Fruit fly (Drosophila melanogaster) whole organism, embryonic: ENCODE measurements around the gene CG43759.

ENCODE experiments used
- CG10147 ChIP-seq: fragments of 200-800 bp; sonication (Bioruptor generic); optimal IDR thresholded peaks from 2 replicates; lab custom pipeline; 2019; ENCODE audit warnings: missing biosample characterization, mild to moderate bottlenecking, missing genetic modification characterization, moderate library complexity
- CG10462 ChIP-seq: fragments of 200-800 bp; sonication (Bioruptor generic); optimal IDR thresholded peaks from 2 replicates; lab custom pipeline; 2016; ENCODE audit warnings: missing biosample characterization, missing genetic modification characterization
- CG11695 ChIP-seq: fragments of 200-800 bp; sonication (Bioruptor generic); IDR thresholded peaks from 3 replicates; pipeline ENCODE4 v1.3.6; 2022; ENCODE audit warnings: missing biosample characterization, missing genetic modification characterization
- CG14965 ChIP-seq: fragments of 200-800 bp; sonication (Bioruptor generic); optimal IDR thresholded peaks from 2 replicates; lab custom pipeline; 2016; ENCODE audit warnings: missing biosample characterization, missing genetic modification characterization, borderline replicate concordance
- CG15601 ChIP-seq: fragments of 200-800 bp; sonication (Bioruptor generic); optimal IDR thresholded peaks from 3 replicates; lab custom pipeline; 2019; ENCODE audit warnings: missing biosample characterization, mild to moderate bottlenecking, missing genetic modification characterization, moderate library complexity
- CG15696 ChIP-seq: fragments of 200-800 bp; sonication (Bioruptor generic); optimal IDR thresholded peaks from 2 replicates; lab custom pipeline; 2019; ENCODE audit warnings: missing biosample characterization, mild to moderate bottlenecking, missing genetic modification characterization, moderate library complexity
- CG16813 ChIP-seq: fragments of 200-800 bp; sonication (Bioruptor generic); IDR thresholded peaks from 3 replicates; pipeline ENCODE4 v1.3.6; 2022; ENCODE audit warnings: missing biosample characterization, missing genetic modification characterization; ENCODE audit not compliant: partially characterized antibody
- CG17361 ChIP-seq: fragments of 200-800 bp; sonication (Bioruptor generic); IDR thresholded peaks from 3 replicates; pipeline ENCODE4 v1.3.6; 2022; ENCODE audit warnings: missing biosample characterization, missing genetic modification characterization
- CG18599 ChIP-seq: fragments of 200-800 bp; sonication (Bioruptor generic); optimal IDR thresholded peaks from 3 replicates; lab custom pipeline; 2017; ENCODE audit warnings: missing biosample characterization, missing genetic modification characterization, mild to moderate bottlenecking, moderate library complexity, missing genetic modification reagents
- CG2889 ChIP-seq: fragments of 200-800 bp; sonication (Bioruptor generic); IDR thresholded peaks from 3 replicates; pipeline ENCODE4 v1.3.6; 2022; ENCODE audit warnings: missing biosample characterization, missing genetic modification characterization
- CG3407 ChIP-seq: fragments of 200-800 bp; sonication (Bioruptor generic); optimal IDR thresholded peaks from 2 replicates; lab custom pipeline; 2018; ENCODE audit warnings: missing biosample characterization, mild to moderate bottlenecking, missing genetic modification characterization
- CG4328 ChIP-seq: fragments of 200-800 bp; sonication (Bioruptor generic); optimal IDR thresholded peaks from 3 replicates; lab custom pipeline; 2017; ENCODE audit warnings: missing biosample characterization, missing genetic modification reagents, missing genetic modification characterization
- CG43689 ChIP-seq: fragments of 200-800 bp; sonication (Bioruptor generic); IDR thresholded peaks from 2 replicates; pipeline ENCODE4 v1.3.6; 2022; ENCODE audit warnings: missing biosample characterization, missing genetic modification characterization
- CG4730 ChIP-seq: fragments of 200-800 bp; sonication (Bioruptor generic); IDR thresholded peaks from 2 replicates; pipeline ENCODE4 v1.3.6; 2022; ENCODE audit warnings: missing biosample characterization, missing genetic modification characterization
- CG7271 ChIP-seq: fragments of 200-800 bp; sonication (Bioruptor generic); optimal IDR thresholded peaks from 2 replicates; lab custom pipeline; 2018; ENCODE audit warnings: missing biosample characterization, mild to moderate bottlenecking, missing genetic modification characterization, moderate library complexity
- CG8281 ChIP-seq: fragments of 200-800 bp; sonication (Bioruptor generic); optimal IDR thresholded peaks from 2 replicates; lab custom pipeline; 2018; ENCODE audit warnings: missing biosample characterization, mild to moderate bottlenecking, missing genetic modification characterization, moderate library complexity
- CHES-1-like ChIP-seq: fragments of 200-800 bp; sonication (Bioruptor generic); optimal IDR thresholded peaks from 2 replicates; lab custom pipeline; 2016; ENCODE audit warnings: missing biosample characterization, missing genetic modification characterization
- Chrac-16 ChIP-seq: fragments of 200-800 bp; sonication (Bioruptor generic); optimal IDR thresholded peaks from 3 replicates; lab custom pipeline; 2016; ENCODE audit warnings: missing biosample characterization, missing genetic modification characterization
- D ChIP-seq, 2 experiments: fragments of 200-800 bp in 1 of 2; fragments of >200 bp in 1 of 2; sonication (Bioruptor generic) in 1 of 2; optimal IDR thresholded peaks; 2 replicates in 1 of 2; 3 replicates in 1 of 2; lab custom pipeline; 2017; ENCODE audit warnings: mild to moderate bottlenecking in 1 of 2, missing biosample characterization in 1 of 2, missing genetic modification characterization in 1 of 2, missing genetic modification reagents in 1 of 2
- Dfd ChIP-seq, 2 experiments: fragments of >200 bp; optimal IDR thresholded peaks; 2 replicates each; lab custom pipeline; 2017; ENCODE audit warnings: missing biosample characterization in 2 of 2, missing genetic modification characterization in 2 of 2
- Fer3 ChIP-seq: fragments of 200-800 bp; sonication (Bioruptor generic); optimal IDR thresholded peaks from 2 replicates; lab custom pipeline; 2018; ENCODE audit warnings: missing biosample characterization, mild to moderate bottlenecking, missing genetic modification characterization, moderate library complexity
- Gsc ChIP-seq: fragments of 200-800 bp; sonication (Bioruptor generic); IDR thresholded peaks from 2 replicates; pipeline ENCODE4 v1.3.6; 2022; ENCODE audit warnings: missing biosample characterization, missing genetic modification characterization
- HLH54F ChIP-seq: fragments of 200-800 bp; sonication (Bioruptor generic); optimal IDR thresholded peaks from 3 replicates; lab custom pipeline; 2016; ENCODE audit warnings: missing biosample characterization, missing genetic modification characterization
- Hr78 ChIP-seq, 2 experiments: fragments of 200-800 bp in 1 of 2; fragments of >200 bp in 1 of 2; sonication (Bioruptor generic) in 1 of 2; optimal IDR thresholded peaks; 2 replicates each; lab custom pipeline; 2017 to 2019; ENCODE audit warnings: missing biosample characterization in 2 of 2, missing genetic modification characterization in 2 of 2, mild to moderate bottlenecking in 1 of 2, moderate library complexity in 1 of 2
- Hsf ChIP-seq: fragments of 200-800 bp; sonication (Bioruptor generic); optimal IDR thresholded peaks from 3 replicates; lab custom pipeline; 2016; ENCODE audit warnings: missing biosample characterization, missing genetic modification characterization
- Lpt ChIP-seq: fragments of >200 bp; optimal IDR thresholded peaks from 2 replicates; lab custom pipeline; 2018; ENCODE audit warnings: missing biosample characterization, missing genetic modification characterization
- Sin3A ChIP-seq: fragments of >200 bp; optimal IDR thresholded peaks from 2 replicates; lab custom pipeline; 2018
- Trl ChIP-seq, 3 experiments: fragments of >200 bp in 2 of 3; fragments of 200-800 bp in 1 of 3; sonication (Bioruptor generic) in 1 of 3; optimal IDR thresholded peaks; 2 replicates in 1 of 3; 3 replicates in 2 of 3; lab custom pipeline; 2016 to 2017; ENCODE audit warnings: missing biosample characterization in 1 of 3, missing genetic modification characterization in 1 of 3
- bigmax ChIP-seq: fragments of 200-800 bp; sonication (Bioruptor generic); optimal IDR thresholded peaks from 2 replicates; lab custom pipeline; 2018; ENCODE audit warnings: missing biosample characterization, mild to moderate bottlenecking, missing genetic modification characterization
- bowl ChIP-seq: fragments of 200-800 bp; sonication (Bioruptor generic); IDR thresholded peaks from 2 replicates; pipeline ENCODE4 v1.3.6; 2022; ENCODE audit warnings: missing biosample characterization, missing genetic modification characterization
- dmrt99B ChIP-seq: fragments of 200-800 bp; sonication (Bioruptor generic); optimal IDR thresholded peaks from 2 replicates; lab custom pipeline; 2018; ENCODE audit warnings: missing biosample characterization, mild to moderate bottlenecking, missing genetic modification characterization, moderate library complexity
- en ChIP-seq: fragments of 200-800 bp; sonication (Bioruptor generic); optimal IDR thresholded peaks from 2 replicates; lab custom pipeline; 2016; ENCODE audit warnings: missing biosample characterization, missing genetic modification characterization
- ewg ChIP-seq: fragments of 200-800 bp; sonication (Bioruptor generic); optimal IDR thresholded peaks from 3 replicates; lab custom pipeline; 2017; ENCODE audit warnings: mild to moderate bottlenecking, missing biosample characterization, missing genetic modification reagents, missing genetic modification characterization
- ind ChIP-seq: fragments of 200-800 bp; sonication (Bioruptor generic); optimal IDR thresholded peaks from 3 replicates; lab custom pipeline; 2016; ENCODE audit warnings: missing biosample characterization, missing genetic modification characterization
- jumu ChIP-seq: fragments of 200-800 bp; sonication (Bioruptor generic); optimal IDR thresholded peaks from 3 replicates; lab custom pipeline; 2016; ENCODE audit warnings: missing biosample characterization, missing genetic modification characterization
- kah ChIP-seq: fragments of 200-800 bp; sonication (Bioruptor generic); optimal IDR thresholded peaks from 2 replicates; lab custom pipeline; 2018; ENCODE audit warnings: missing biosample characterization, mild to moderate bottlenecking, missing genetic modification characterization
- ken ChIP-seq: fragments of 200-800 bp; sonication (Bioruptor generic); IDR thresholded peaks from 3 replicates; pipeline ENCODE4 v1.3.6; 2022; ENCODE audit warnings: missing biosample characterization, missing genetic modification characterization
- lab ChIP-seq: fragments of 200-800 bp; sonication (Bioruptor generic); optimal IDR thresholded peaks from 3 replicates; lab custom pipeline; 2017; ENCODE audit warnings: missing biosample characterization, missing genetic modification characterization, mild to moderate bottlenecking, moderate library complexity, missing genetic modification reagents
- lbe ChIP-seq: fragments of 200-800 bp; sonication (Bioruptor generic); optimal IDR thresholded peaks from 2 replicates; lab custom pipeline; 2016; ENCODE audit warnings: missing biosample characterization, mild to moderate bottlenecking, missing genetic modification characterization
- lilli ChIP-seq: fragments of 200-800 bp; sonication (Bioruptor generic); optimal IDR thresholded peaks from 3 replicates; lab custom pipeline; 2016; ENCODE audit warnings: missing biosample characterization, missing genetic modification characterization
- oc ChIP-seq: fragments of 200-800 bp; sonication (Bioruptor generic); optimal IDR thresholded peaks from 2 replicates; lab custom pipeline; 2018; ENCODE audit warnings: missing biosample characterization, mild to moderate bottlenecking, missing genetic modification characterization, moderate library complexity
- pros ChIP-seq: fragments of 200-800 bp; sonication (Bioruptor generic); optimal IDR thresholded peaks from 3 replicates; lab custom pipeline; 2019; ENCODE audit warnings: missing biosample characterization, mild to moderate bottlenecking, missing genetic modification characterization, moderate library complexity
- sens ChIP-seq: fragments of 200-800 bp; sonication (Bioruptor generic); peaks from one replicate; lab custom pipeline; 2016; ENCODE audit warnings: missing biosample characterization, missing genetic modification characterization
- sr ChIP-seq: fragments of 200-800 bp; sonication (Bioruptor generic); IDR thresholded peaks from 3 replicates; pipeline ENCODE4 v1.3.6; 2022; ENCODE audit warnings: missing biosample characterization, missing genetic modification characterization
- tin ChIP-seq: fragments of 200-800 bp; sonication (Bioruptor generic); optimal IDR thresholded peaks from 3 replicates; lab custom pipeline; 2016; ENCODE audit warnings: missing biosample characterization, missing genetic modification characterization
- tll ChIP-seq, 2 experiments: fragments of 200-800 bp in 1 of 2; fragments of >200 bp in 1 of 2; sonication (Bioruptor generic) in 1 of 2; optimal IDR thresholded peaks; 2 replicates each; lab custom pipeline; 2017 to 2019; ENCODE audit warnings: missing biosample characterization in 2 of 2, missing genetic modification characterization in 2 of 2, mild to moderate bottlenecking in 1 of 2, moderate library complexity in 1 of 2
- ttk ChIP-seq: fragments of 200-800 bp; sonication (Bioruptor generic); IDR thresholded peaks from 2 replicates; pipeline ENCODE4 v2.1.2; 2022; ENCODE audit warnings: missing biosample characterization, missing genetic modification characterization
- zf30C ChIP-seq: fragments of 200-800 bp; sonication (Bioruptor generic); optimal IDR thresholded peaks from 3 replicates; lab custom pipeline; 2018; ENCODE audit warnings: missing biosample characterization, mild to moderate bottlenecking, missing genetic modification characterization

The CG43759 gene

dm6 chrX:18938127-18938939 lies 8.2 kb downstream of the CG43759 start (continued):
- no peak for TF ChIP-seq Trl (optimal IDR thresholded peaks at IDR 0.05; lab: Kevin White, UChicago)
- TF ChIP-seq Trl (GFP tag; optimal IDR thresholded peaks at IDR 0.05; lab: Kevin White, UChicago), result no peak
- peak; percentile 64; the same call in 2 of the 3 replicates for TF ChIP-seq CG17361
- TF ChIP-seq jumu, result no peak
- TF ChIP-seq sr (GFP tag; lab: Robert Waterston, UW), result no peak
- no peak for TF ChIP-seq bigmax
- TF ChIP-seq CG15696 (tag; lab: Kevin White, UChicago), result peak; percentile 59
- peak; percentile 86 for TF ChIP-seq sens
- no peak for TF ChIP-seq Gsc (GFP tag; lab: Robert Waterston, UW)
- no peak for TF ChIP-seq CG4328 (GFP tag; lab: Kevin White, UChicago)
- TF ChIP-seq lab (GFP tag; lab: Kevin White, UChicago), result peak; percentile 16
- no peak for TF ChIP-seq CG14965 (GFP tag; lab: Kevin White, UChicago)
- TF ChIP-seq ken (GFP tag; lab: Robert Waterston, UW), result peak; percentile 24; the same call in 1 of the 3 replicates
- peak; percentile 10 for TF ChIP-seq tin (GFP tag; lab: Kevin White, UChicago)
- peak; percentile 39 for TF ChIP-seq lilli (GFP tag; lab: Kevin White, UChicago)
- no peak for TF ChIP-seq ttk (GFP tag; lab: Robert Waterston, UW)
- TF ChIP-seq Dfd (GFP tag; optimal IDR thresholded peaks at IDR 0.05; lab: Kevin White, UChicago), result no peak
- no peak for TF ChIP-seq Sin3A (lab: Kevin White, UChicago)
- no peak for TF ChIP-seq CG8281 (tag; lab: Kevin White, UChicago)
- peak; percentile 92 for TF ChIP-seq zf30C
- TF ChIP-seq HLH54F (GFP tag; lab: Kevin White, UChicago), result no peak
- no peak for TF ChIP-seq Fer3 (tag; lab: Kevin White, UChicago)
- TF ChIP-seq lbe (GFP tag; lab: Kevin White, UChicago), result peak; percentile 42
- no peak for TF ChIP-seq pros (GFP tag; lab: Kevin White, UChicago)
- TF ChIP-seq CG10462, result peak; percentile 31
- peak; percentile 17 for TF ChIP-seq Hsf (GFP tag; lab: Kevin White, UChicago)
- no peak for TF ChIP-seq CHES-1-like (GFP tag; lab: Kevin White, UChicago)
- peak; percentile 68 for TF ChIP-seq Chrac-16
- no peak for TF ChIP-seq Lpt (GFP tag; lab: Kevin White, UChicago)
- TF ChIP-seq CG3407, result peak; percentile 53
- no peak for TF ChIP-seq CG16813 (GFP tag; lab: Robert Waterston, UW)
- peak in 1 of 2 experiments; percentile 4 for TF ChIP-seq Hr78 (GFP tag; optimal IDR thresholded peaks at IDR 0.05; lab: Kevin White, UChicago)
- peak; percentile 47 for TF ChIP-seq CG15601 (tag; lab: Kevin White, UChicago)
- no peak for TF ChIP-seq CG7271 (tag; lab: Kevin White, UChicago)
- no peak for TF ChIP-seq ind
- TF ChIP-seq CG18599 (GFP tag; lab: Kevin White, UChicago), result peak; percentile 1
- no peak for TF ChIP-seq tll (GFP tag; optimal IDR thresholded peaks at IDR 0.05; lab: Kevin White, UChicago)
- TF ChIP-seq kah (GFP tag; lab: Kevin White, UChicago), result no peak
- no peak for TF ChIP-seq CG4730 (GFP tag; lab: Robert Waterston, UW)
- TF ChIP-seq oc (tag; lab: Kevin White, UChicago), result no peak
- no peak for TF ChIP-seq CG43689 (GFP tag; lab: Robert Waterston, UW)
- no peak for TF ChIP-seq CG10147
- no peak for TF ChIP-seq dmrt99B (tag; lab: Kevin White, UChicago)
- TF ChIP-seq CG11695 (GFP tag; lab: Robert Waterston, UW), result no peak
- no peak for TF ChIP-seq bowl
- TF ChIP-seq D (optimal IDR thresholded peaks at IDR 0.05; lab: Kevin White, UChicago), result no peak
- peak; percentile 25 for TF ChIP-seq D (GFP tag; optimal IDR thresholded peaks at IDR 0.05; lab: Kevin White, UChicago)
- no peak for TF ChIP-seq CG2889 (GFP tag; lab: Robert Waterston, UW)
- no peak for TF ChIP-seq en
- peak; percentile 27 for TF ChIP-seq ewg (GFP tag; lab: Kevin White, UChicago)
